Fruit fly (Drosophila melanogaster): ENCODE data around the gene Best1.

Gene Best1

dm6 chr3R:10185986-10186385, 15.7 kb upstream of the Best1 start (continued):
- TF ChIP-seq Asciz (GFP tag; optimal IDR thresholded peaks at IDR 0.05) = peak; percentile 55
- TF ChIP-seq Six4 (GFP tag; optimal IDR thresholded peaks at IDR 0.05) = no peak
- no peak for TF ChIP-seq zen2 (GFP tag; IDR thresholded peaks at IDR 0.05; ENCODE audit: partially characterized antibody)
- TF ChIP-seq HLH3B (GFP tag; IDR thresholded peaks at IDR 0.05) = peak; percentile 24; the same call in 1 of the 2 replicates
- TF ChIP-seq CG15601 (tag; optimal IDR thresholded peaks at IDR 0.05) = no peak
- TF ChIP-seq CG4328 (GFP tag; optimal IDR thresholded peaks at IDR 0.05) = peak; percentile 22
- 0 out of 3 replicates have a peak, but pooled peaks have one; percentile 50 for TF ChIP-seq gce (GFP tag; IDR thresholded peaks at IDR 0.05)
- TF ChIP-seq PHDP (tag; optimal IDR thresholded peaks at IDR 0.05) = peak; percentile 17
- 0 out of 2 replicates have a peak, but pooled peaks have one; percentile 11 for TF ChIP-seq ranshi (GFP tag; IDR thresholded peaks at IDR 0.05)
- peak; percentile 6 for TF ChIP-seq kni (GFP tag; optimal IDR thresholded peaks at IDR 0.05)
- no peak for TF ChIP-seq gro (GFP tag; optimal IDR thresholded peaks at IDR 0.05)
- peak; percentile 59 for TF ChIP-seq CG2678 (tag; optimal IDR thresholded peaks at IDR 0.05)
- TF ChIP-seq CG15514 (GFP tag; optimal IDR thresholded peaks at IDR 0.05) = peak; percentile 11
- peak; percentile 35 for TF ChIP-seq CG15269 (tag; optimal IDR thresholded peaks at IDR 0.05)
- peak; percentile 58 for TF ChIP-seq CG12071 (GFP tag; optimal IDR thresholded peaks at IDR 0.05)
- TF ChIP-seq CG6854 (GFP tag; optimal IDR thresholded peaks at IDR 0.05) = peak; percentile 2
- TF ChIP-seq Ssrp (tag; optimal IDR thresholded peaks at IDR 0.05) = no peak
- peak; percentile 54 for TF ChIP-seq Awh (GFP tag; IDR thresholded peaks at IDR 0.05)

- TF ChIP-seq al (GFP tag; IDR thresholded peaks at IDR 0.05) = no peak
- no peak for TF ChIP-seq CG17361 (GFP tag; IDR thresholded peaks at IDR 0.05)
- no peak for TF ChIP-seq hbn (GFP tag; IDR thresholded peaks at IDR 0.05; ENCODE audit: partially characterized antibody)
- peak in 1 of 2 experiments; percentile 23 for TF ChIP-seq bsh (GFP tag; optimal IDR thresholded peaks at IDR 0.05)
- TF ChIP-seq CG6175 (GFP tag; IDR thresholded peaks at IDR 0.05) = no peak
- TF ChIP-seq CG16863 (GFP tag; optimal IDR thresholded peaks at IDR 0.05) = no peak
- no peak for TF ChIP-seq Fer1 (GFP tag; optimal IDR thresholded peaks at IDR 0.05)
- TF ChIP-seq CG3726 (GFP tag; IDR thresholded peaks at IDR 0.05) = no peak
- no peak for TF ChIP-seq CG15073 (GFP tag; optimal IDR thresholded peaks at IDR 0.05)
- TF ChIP-seq CG34422 (GFP tag; IDR thresholded peaks at IDR 0.05) = no peak
- TF ChIP-seq CG5180 (GFP tag; optimal IDR thresholded peaks at IDR 0.05) = no peak
- no peak for TF ChIP-seq Kr (GFP tag; optimal IDR thresholded peaks at IDR 0.05)
- TF ChIP-seq BtbVII (GFP tag; optimal IDR thresholded peaks at IDR 0.05) = no peak
- TF ChIP-seq nom (GFP tag; optimal IDR thresholded peaks at IDR 0.05) = peak; percentile 23
- TF ChIP-seq Aef1 (GFP tag; IDR thresholded peaks at IDR 0.05) = no peak
- no peak for TF ChIP-seq CG6254 (GFP tag; optimal IDR thresholded peaks at IDR 0.05)
- no peak for TF ChIP-seq sd (tag; optimal IDR thresholded peaks at IDR 0.05)
- peak; percentile 67 for TF ChIP-seq grau (tag; optimal IDR thresholded peaks at IDR 0.05)
- TF ChIP-seq CG17829 (tag; optimal IDR thresholded peaks at IDR 0.05) = no peak
- TF ChIP-seq sna (GFP tag; IDR thresholded peaks at IDR 0.05; ENCODE audit: partially characterized antibody) = no peak
- TF ChIP-seq unpg (GFP tag; optimal IDR thresholded peaks at IDR 0.05) = no peak
- no peak for TF ChIP-seq pita (GFP tag; optimal IDR thresholded peaks at IDR 0.05)
- TF ChIP-seq Ssrp (tag; optimal IDR thresholded peaks at IDR 0.05) = no peak
- TF ChIP-seq Hr3 (GFP tag; optimal IDR thresholded peaks at IDR 0.05) = no peak
- no peak for TF ChIP-seq CG14014 (GFP tag; IDR thresholded peaks at IDR 0.05)
These were observed 6.7 kb upstream of the Best1 start for dm6 chr3R:10176927-10177511.
